Worm (Caenorhabditis elegans) whole organism, early embryonic: Measurements from ENCODE around the gene F55G7.1.

Experiments used
- B0310.2 ChIP-seq: sonication (generic microtip); optimal IDR thresholded peaks from 2 replicates; lab custom pipeline; 2016; ENCODE audit warnings: mild to moderate bottlenecking, missing genetic modification characterization, missing compliant biosample characterization
- F13C5.2 ChIP-seq: sonication (generic microtip); optimal IDR thresholded peaks from 2 replicates; lab custom pipeline; 2017; ENCODE audit warnings: mild to moderate bottlenecking, missing genetic modification characterization, inconsistent platforms, missing compliant biosample characterization
- ama-1 ChIP-seq: fragments of 150-350 bp; optimal IDR thresholded peaks from 2 replicates; lab custom pipeline; 2014
- flt-1 ChIP-seq: fragments of 200-800 bp; sonication (Bioruptor generic); IDR thresholded peaks from 2 replicates; pipeline ENCODE4 v1.3.6; 2022; ENCODE audit warnings: missing genetic modification characterization, missing compliant biosample characterization
- hnd-1 ChIP-seq: sonication (generic microtip); optimal IDR thresholded peaks from 2 replicates; lab custom pipeline; 2016; ENCODE audit warnings: missing genetic modification characterization, missing compliant biosample characterization
- scrt-1 ChIP-seq: fragments of 200-800 bp; sonication (Bioruptor generic); IDR thresholded peaks from 2 replicates; pipeline ENCODE4 v1.3.6; 2022; ENCODE audit warnings: missing genetic modification characterization, missing compliant biosample characterization
- sea-1 ChIP-seq: fragments of 200-800 bp; sonication (Bioruptor generic); conservative IDR thresholded peaks from 2 replicates; pipeline ENCODE4 v1.3.6; 2022; ENCODE audit warnings: missing genetic modification characterization, missing compliant biosample characterization
- tbx-11 ChIP-seq: fragments of 200-800 bp; sonication (Bioruptor generic); IDR thresholded peaks from 2 replicates; pipeline ENCODE4 v1.3.6; 2022; ENCODE audit warnings: missing genetic modification characterization, missing compliant biosample characterization

DNA sequence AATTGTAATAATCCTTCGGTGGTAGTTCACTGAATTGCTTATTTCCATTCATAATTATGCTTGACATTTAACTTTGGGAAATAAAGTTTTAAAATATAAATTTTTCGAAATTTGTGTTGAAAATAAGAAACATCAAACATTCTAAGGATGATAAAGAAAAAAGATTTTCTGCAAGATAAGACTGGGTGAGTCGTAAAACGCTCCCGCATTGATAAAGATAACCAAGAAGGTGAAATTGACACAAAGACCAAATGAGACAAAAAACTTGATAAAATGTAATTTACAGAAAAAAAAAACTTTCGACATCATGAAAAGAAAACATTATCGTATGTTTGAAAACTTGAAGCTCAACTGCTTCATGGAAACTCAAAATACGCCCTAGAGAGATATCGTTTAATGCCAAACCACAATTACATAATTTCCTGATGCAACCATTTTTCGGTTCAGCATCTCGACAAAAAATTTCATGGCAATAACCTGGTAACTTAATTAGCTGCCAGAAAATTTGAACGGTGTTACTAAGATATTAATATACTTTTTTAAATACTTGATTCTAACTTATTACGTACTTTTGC is 43.9 kb downstream of the F55G7.1 start:
- TF ChIP-seq ama-1 (lab: Kevin White, UChicago) (no peak), F13C5.2 (no peak), scrt-1 (GFP tag; lab: Robert Waterston, UW) (no peak), tbx-11 (GFP tag; lab: Robert Waterston, UW) (no peak), sea-1 (GFP tag; lab: Robert Waterston, UW) (no peak), hnd-1 (no peak), flt-1 (GFP tag; lab: Robert Waterston, UW) (no peak), B0310.2 (tag; lab: Kevin White, UChicago) (no peak)
